In genomic region chr3R:29802753-29803313, dm6 we compare ENCODE assay signal across 1 fruit fly cellular context.
TF ChIP-seq lines count a peak whose summit lies in the region.

TSS of gene Etfb (minus strand) at chr3R:29802945.
TSS of gene CG7789 (plus strand) at chr3R:29803196.

TF ChIP-seq in whole organism, embryonic, 481 proteins besides CTCF, POLR2A, EP300 and RAD21 (continued from another document and continues in another):
- TF ChIP-seq Ptx1 (GFP tag; IDR thresholded peaks at IDR 0.05; lab: Robert Waterston, UW): peak; percentile 78
- TF ChIP-seq ems (GFP tag; optimal IDR thresholded peaks at IDR 0.05; lab: Kevin White, UChicago): peak; percentile 65
- TF ChIP-seq CG13624 (GFP tag; optimal IDR thresholded peaks at IDR 0.05; lab: Kevin White, UChicago): peak; percentile 87
- TF ChIP-seq CG3407 (GFP tag; optimal IDR thresholded peaks at IDR 0.05; lab: Kevin White, UChicago): no peak
- TF ChIP-seq CG2889 (GFP tag; IDR thresholded peaks at IDR 0.05; lab: Robert Waterston, UW): peak; percentile 54; the same call in 1 of the 3 replicates
- peak; percentile 92 for TF ChIP-seq BEAF-32 (GFP tag; optimal IDR thresholded peaks at IDR 0.05; lab: Kevin White, UChicago)
- peak; percentile 31 for TF ChIP-seq btn (GFP tag; optimal IDR thresholded peaks at IDR 0.05; lab: Kevin White, UChicago)
- TF ChIP-seq Blimp-1 (GFP tag; optimal IDR thresholded peaks at IDR 0.05; lab: Kevin White, UChicago): no peak
- TF ChIP-seq Hey (tag; optimal IDR thresholded peaks at IDR 0.05; lab: Kevin White, UChicago): no peak
- peak; percentile 65 for TF ChIP-seq CG15696 (tag; optimal IDR thresholded peaks at IDR 0.05; lab: Kevin White, UChicago)
- no peak for TF ChIP-seq D (optimal IDR thresholded peaks at IDR 0.05; lab: Kevin White, UChicago)
- TF ChIP-seq D (GFP tag; optimal IDR thresholded peaks at IDR 0.05; lab: Kevin White, UChicago): no peak
- TF ChIP-seq Lim3 (GFP tag; IDR thresholded peaks at IDR 0.05; lab: Robert Waterston, UW): no peak
- TF ChIP-seq vnd (GFP tag; IDR thresholded peaks at IDR 0.05; lab: Robert Waterston, UW; ENCODE audit: partially characterized antibody): peak; percentile 76
- TF ChIP-seq CG10267 (tag; optimal IDR thresholded peaks at IDR 0.05; lab: Kevin White, UChicago): peak; percentile 37
- TF ChIP-seq Six4 (GFP tag; optimal IDR thresholded peaks at IDR 0.05; lab: Kevin White, UChicago): peak; percentile 14
- TF ChIP-seq CG16815 (GFP tag; optimal IDR thresholded peaks at IDR 0.05; lab: Kevin White, UChicago): peak; percentile 59
- peak; percentile 53 for TF ChIP-seq CG2712 (tag; optimal IDR thresholded peaks at IDR 0.05; lab: Kevin White, UChicago)
- TF ChIP-seq Mes4 (GFP tag; optimal IDR thresholded peaks at IDR 0.05; lab: Kevin White, UChicago): peak; percentile 46
- peak; percentile 78 for TF ChIP-seq jumu (GFP tag; optimal IDR thresholded peaks at IDR 0.05; lab: Kevin White, UChicago)
- no peak for TF ChIP-seq dmrt99B (tag; optimal IDR thresholded peaks at IDR 0.05; lab: Kevin White, UChicago)
- no peak for TF ChIP-seq ab (GFP tag; optimal IDR thresholded peaks at IDR 0.05; lab: Kevin White, UChicago)
- TF ChIP-seq rib (GFP tag; IDR thresholded peaks at IDR 0.05; lab: Robert Waterston, UW): peak; percentile 75
- peak; percentile 69 for TF ChIP-seq Dip3 (GFP tag; optimal IDR thresholded peaks at IDR 0.05; lab: Kevin White, UChicago)
- TF ChIP-seq her (GFP tag; optimal IDR thresholded peaks at IDR 0.05; lab: Kevin White, UChicago): peak; percentile 73
- no peak for TF ChIP-seq eve (GFP tag; optimal IDR thresholded peaks at IDR 0.05; lab: Kevin White, UChicago)
- no peak for TF ChIP-seq CG9437 (GFP tag; optimal IDR thresholded peaks at IDR 0.05; lab: Kevin White, UChicago)
- no peak for TF ChIP-seq psq (GFP tag; optimal IDR thresholded peaks at IDR 0.05; lab: Kevin White, UChicago)
- TF ChIP-seq CG2875 (GFP tag; optimal IDR thresholded peaks at IDR 0.05; lab: Kevin White, UChicago): no peak
- peak; percentile 78 for TF ChIP-seq Myb (GFP tag; optimal IDR thresholded peaks at IDR 0.05; lab: Kevin White, UChicago)
- TF ChIP-seq cato (GFP tag; optimal IDR thresholded peaks at IDR 0.05; lab: Kevin White, UChicago; ENCODE audit: borderline replicate concordance): peak; percentile 57
- no peak for TF ChIP-seq sim (GFP tag; IDR thresholded peaks at IDR 0.05; lab: Robert Waterston, UW)
- TF ChIP-seq CG7745 (tag; optimal IDR thresholded peaks at IDR 0.05; lab: Kevin White, UChicago): no peak
- peak; percentile 62 for TF ChIP-seq CG1602 (GFP tag; optimal IDR thresholded peaks at IDR 0.05; lab: Kevin White, UChicago)
- TF ChIP-seq abd-A (tag; optimal IDR thresholded peaks at IDR 0.05; lab: Kevin White, UChicago): no peak
- TF ChIP-seq CG17328 (GFP tag; IDR thresholded peaks at IDR 0.05; lab: Robert Waterston, UW): peak; percentile 67
- peak; percentile 74 for TF ChIP-seq CG14014 (GFP tag; IDR thresholded peaks at IDR 0.05; lab: Robert Waterston, UW)
- no peak for TF ChIP-seq Hr78 (GFP tag; optimal IDR thresholded peaks at IDR 0.05; lab: Kevin White, UChicago)
- TF ChIP-seq gce (GFP tag; IDR thresholded peaks at IDR 0.05; lab: Robert Waterston, UW): no peak
- peak; percentile 25 for TF ChIP-seq Lhr (GFP tag; optimal IDR thresholded peaks at IDR 0.05; lab: Kevin White, UChicago)
- TF ChIP-seq insv (GFP tag; optimal IDR thresholded peaks at IDR 0.05; lab: Kevin White, UChicago): peak in 1 of 2 experiments; percentile 61
- peak; percentile 68 for TF ChIP-seq CG4328 (GFP tag; optimal IDR thresholded peaks at IDR 0.05; lab: Kevin White, UChicago)
- no peak for TF ChIP-seq fd64A (GFP tag; optimal IDR thresholded peaks at IDR 0.05; lab: Kevin White, UChicago)
- TF ChIP-seq dpn (GFP tag; optimal IDR thresholded peaks at IDR 0.05; lab: Kevin White, UChicago): peak; percentile 71 to 85
- TF ChIP-seq CG33213 (GFP tag; optimal IDR thresholded peaks at IDR 0.05; lab: Kevin White, UChicago): peak; percentile 73
- TF ChIP-seq CG11560 (tag; IDR thresholded peaks at IDR 0.05; lab: Robert Waterston, UW): peak; percentile 35; the same call in 1 of the 3 replicates
- TF ChIP-seq gsb-n (tag; optimal IDR thresholded peaks at IDR 0.05; lab: Kevin White, UChicago): no peak
- peak; percentile 83; the same call in 1 of the 2 replicates for TF ChIP-seq vvl (GFP tag; IDR thresholded peaks at IDR 0.05; lab: Robert Waterston, UW)
- TF ChIP-seq hb (GFP tag; IDR thresholded peaks at IDR 0.05; lab: Robert Waterston, UW; ENCODE audit: partially characterized antibody): 0 out of 3 replicates have a peak, but pooled peaks have one; percentile 62
- TF ChIP-seq CG9797 (GFP tag; optimal IDR thresholded peaks at IDR 0.05; lab: Kevin White, UChicago): peak; percentile 36
- TF ChIP-seq schlank (tag; optimal IDR thresholded peaks at IDR 0.05; lab: Kevin White, UChicago): peak; percentile 72
- no peak; the same call in 1 of the 3 replicates for TF ChIP-seq CG17361 (GFP tag; IDR thresholded peaks at IDR 0.05; lab: Robert Waterston, UW)
- no peak for TF ChIP-seq usp (GFP tag; optimal IDR thresholded peaks at IDR 0.05; lab: Kevin White, UChicago)
- TF ChIP-seq aop (GFP tag; IDR thresholded peaks at IDR 0.05; lab: Robert Waterston, UW): no peak
- peak; percentile 70; the same call in 1 of the 2 replicates for TF ChIP-seq sens-2 (GFP tag; IDR thresholded peaks at IDR 0.05; lab: Robert Waterston, UW)
- TF ChIP-seq CG9215 (GFP tag; IDR thresholded peaks at IDR 0.05; lab: Robert Waterston, UW): peak; percentile 75
- TF ChIP-seq CHES-1-like (GFP tag; optimal IDR thresholded peaks at IDR 0.05; lab: Kevin White, UChicago): peak; percentile 85
- peak; percentile 55; the same call in 1 of the 2 replicates for TF ChIP-seq esg (GFP tag; conservative IDR thresholded peaks at IDR 0.05; lab: Robert Waterston, UW)
- TF ChIP-seq CG12744 (GFP tag; optimal IDR thresholded peaks at IDR 0.05; lab: Kevin White, UChicago): peak; percentile 55
- TF ChIP-seq twi (tag; optimal IDR thresholded peaks at IDR 0.05; lab: Kevin White, UChicago): peak; percentile 52
- TF ChIP-seq CG11093 (GFP tag; IDR thresholded peaks at IDR 0.05; lab: Robert Waterston, UW): no peak; the same call in 2 of the 3 replicates
- no peak for TF ChIP-seq CG6683 (GFP tag; optimal IDR thresholded peaks at IDR 0.05; lab: Kevin White, UChicago)
- peak; percentile 47 for TF ChIP-seq CG1233 (GFP tag; optimal IDR thresholded peaks at IDR 0.05; lab: Kevin White, UChicago)
- peak; percentile 43; the same call in 1 of the 2 replicates for TF ChIP-seq CG1024 (GFP tag; IDR thresholded peaks at IDR 0.05; lab: Robert Waterston, UW)
- TF ChIP-seq gsb (GFP tag; IDR thresholded peaks at IDR 0.05; lab: Robert Waterston, UW): peak; percentile 73
- peak; percentile 50 for TF ChIP-seq Dref (GFP tag; IDR thresholded peaks at IDR 0.05; lab: Robert Waterston, UW)
- peak; percentile 79 for TF ChIP-seq pb (GFP tag; optimal IDR thresholded peaks at IDR 0.05; lab: Kevin White, UChicago)
- peak; percentile 76; the same call in 2 of the 3 replicates for TF ChIP-seq ase (GFP tag; IDR thresholded peaks at IDR 0.05; lab: Robert Waterston, UW)
- TF ChIP-seq CG11456 (GFP tag; IDR thresholded peaks at IDR 0.05; lab: Robert Waterston, UW): peak; percentile 85
- peak; percentile 69 for TF ChIP-seq ind (GFP tag; optimal IDR thresholded peaks at IDR 0.05; lab: Kevin White, UChicago)
- TF ChIP-seq CG17385 (GFP tag; optimal IDR thresholded peaks at IDR 0.05; lab: Kevin White, UChicago): no peak
- TF ChIP-seq CG10462 (GFP tag; optimal IDR thresholded peaks at IDR 0.05; lab: Kevin White, UChicago): peak; percentile 45
- TF ChIP-seq zf30C (GFP tag; optimal IDR thresholded peaks at IDR 0.05; lab: Kevin White, UChicago): no peak
- TF ChIP-seq CG6765 (GFP tag; optimal IDR thresholded peaks at IDR 0.05; lab: Kevin White, UChicago): peak; percentile 57
- TF ChIP-seq dimm (GFP tag; IDR thresholded peaks at IDR 0.05; lab: Robert Waterston, UW): no peak
- TF ChIP-seq CG12391 (tag; optimal IDR thresholded peaks at IDR 0.05; lab: Kevin White, UChicago): peak; percentile 84
- TF ChIP-seq CG2120 (GFP tag; optimal IDR thresholded peaks at IDR 0.05; lab: Kevin White, UChicago): peak; percentile 92
- TF ChIP-seq CG30403 (GFP tag; optimal IDR thresholded peaks at IDR 0.05; lab: Kevin White, UChicago): peak; percentile 88
- peak; percentile 59; the same call in 1 of the 2 replicates for TF ChIP-seq GATAe (GFP tag; conservative IDR thresholded peaks at IDR 0.05; lab: Robert Waterston, UW)
- no peak for TF ChIP-seq ash1 (GFP tag; optimal IDR thresholded peaks at IDR 0.05; lab: Kevin White, UChicago)
- peak; percentile 74 for TF ChIP-seq Abd-B (GFP tag; optimal IDR thresholded peaks at IDR 0.05; lab: Kevin White, UChicago)
- no peak for TF ChIP-seq CG4360 (GFP tag; IDR thresholded peaks at IDR 0.05; lab: Robert Waterston, UW)
- TF ChIP-seq CG10979 (tag; optimal IDR thresholded peaks at IDR 0.05; lab: Kevin White, UChicago): peak; percentile 34
- TF ChIP-seq lilli (GFP tag; optimal IDR thresholded peaks at IDR 0.05; lab: Kevin White, UChicago): peak; percentile 88
- peak; percentile 63 for TF ChIP-seq caup (GFP tag; optimal IDR thresholded peaks at IDR 0.05; lab: Kevin White, UChicago; ENCODE audit: severe bottlenecking)
- TF ChIP-seq MBD-R2 (GFP tag; IDR thresholded peaks at IDR 0.05; lab: Robert Waterston, UW): peak; percentile 96
- peak; percentile 51 for TF ChIP-seq CG12104 (GFP tag; optimal IDR thresholded peaks at IDR 0.05; lab: Kevin White, UChicago)
- peak; percentile 93 for TF ChIP-seq CG13287 (GFP tag; IDR thresholded peaks at IDR 0.05; lab: Robert Waterston, UW; ENCODE audit: partially characterized antibody)
- TF ChIP-seq dati (GFP tag; IDR thresholded peaks at IDR 0.05; lab: Robert Waterston, UW): no peak
- TF ChIP-seq CG33557 (GFP tag; optimal IDR thresholded peaks at IDR 0.05; lab: Kevin White, UChicago): peak; percentile 32
- TF ChIP-seq CG14441 (GFP tag; IDR thresholded peaks at IDR 0.05; lab: Robert Waterston, UW): peak; percentile 80
- peak; percentile 51; the same call in 1 of the 3 replicates for TF ChIP-seq CG6175 (GFP tag; IDR thresholded peaks at IDR 0.05; lab: Robert Waterston, UW)
- TF ChIP-seq nerfin-2 (GFP tag; IDR thresholded peaks at IDR 0.05; lab: Robert Waterston, UW; ENCODE audit: partially characterized antibody): peak; percentile 53; the same call in 1 of the 2 replicates
- TF ChIP-seq lmd (GFP tag; IDR thresholded peaks at IDR 0.05; lab: Robert Waterston, UW): peak; percentile 77
- TF ChIP-seq Elba2 (GFP tag; optimal IDR thresholded peaks at IDR 0.05; lab: Kevin White, UChicago): no peak
- TF ChIP-seq luna (GFP tag; optimal IDR thresholded peaks at IDR 0.05; lab: Kevin White, UChicago): peak; percentile 47
- TF ChIP-seq CG12236 (GFP tag; optimal IDR thresholded peaks at IDR 0.05; lab: Kevin White, UChicago): peak; percentile 34
- peak; percentile 74 for TF ChIP-seq ttk (GFP tag; IDR thresholded peaks at IDR 0.05; lab: Robert Waterston, UW)
- peak; percentile 63; the same call in 1 of the 2 replicates for TF ChIP-seq CG8765 (GFP tag; IDR thresholded peaks at IDR 0.05; lab: Robert Waterston, UW)
- peak; percentile 78 for TF ChIP-seq zfh1 (GFP tag; IDR thresholded peaks at IDR 0.05; lab: Robert Waterston, UW)
- TF ChIP-seq pho (GFP tag; optimal IDR thresholded peaks at IDR 0.05; lab: Kevin White, UChicago): peak; percentile 88
- TF ChIP-seq Hsf (GFP tag; optimal IDR thresholded peaks at IDR 0.05; lab: Kevin White, UChicago): peak; percentile 83
- peak; percentile 59 for TF ChIP-seq Bteb2 (GFP tag; optimal IDR thresholded peaks at IDR 0.05; lab: Kevin White, UChicago)
- TF ChIP-seq Dbx (GFP tag; IDR thresholded peaks at IDR 0.05; lab: Robert Waterston, UW): peak; percentile 80
- TF ChIP-seq CG11695 (GFP tag; IDR thresholded peaks at IDR 0.05; lab: Robert Waterston, UW): peak; percentile 80
- TF ChIP-seq exex (tag; optimal IDR thresholded peaks at IDR 0.05; lab: Kevin White, UChicago): peak; percentile 74
- no peak for TF ChIP-seq lov (optimal IDR thresholded peaks at IDR 0.05; lab: Kevin White, UChicago)
- 0 out of 3 replicates have a peak, but pooled peaks have one; percentile 16 for TF ChIP-seq lov (GFP tag; IDR thresholded peaks at IDR 0.05; lab: Robert Waterston, UW)
- TF ChIP-seq CG18476 (GFP tag; optimal IDR thresholded peaks at IDR 0.05; lab: Kevin White, UChicago): peak; percentile 17
- peak; percentile 78 for TF ChIP-seq sna (GFP tag; IDR thresholded peaks at IDR 0.05; lab: Robert Waterston, UW; ENCODE audit: partially characterized antibody)
- peak; percentile 80 for TF ChIP-seq CoRest (tag; optimal IDR thresholded peaks at IDR 0.05; lab: Kevin White, UChicago)
- TF ChIP-seq B-H1 (GFP tag; IDR thresholded peaks at IDR 0.05; lab: Robert Waterston, UW): peak; percentile 40; the same call in 2 of the 3 replicates
- TF ChIP-seq ac (GFP tag; optimal IDR thresholded peaks at IDR 0.05; lab: Kevin White, UChicago): no peak
- TF ChIP-seq kni (GFP tag; optimal IDR thresholded peaks at IDR 0.05; lab: Kevin White, UChicago): no peak
- TF ChIP-seq CG18262 (tag; optimal IDR thresholded peaks at IDR 0.05; lab: Kevin White, UChicago): no peak
- no peak for TF ChIP-seq CG6254 (GFP tag; optimal IDR thresholded peaks at IDR 0.05; lab: Kevin White, UChicago)
- TF ChIP-seq h (optimal IDR thresholded peaks at IDR 0.05; lab: Kevin White, UChicago): no peak
- peak; percentile 11 for TF ChIP-seq CG5245 (GFP tag; optimal IDR thresholded peaks at IDR 0.05; lab: Kevin White, UChicago)
- TF ChIP-seq Jarid2 (GFP tag; optimal IDR thresholded peaks at IDR 0.05; lab: Kevin White, UChicago): no peak
- TF ChIP-seq CG3281 (GFP tag; optimal IDR thresholded peaks at IDR 0.05; lab: Kevin White, UChicago): no peak
- peak; percentile 68 for TF ChIP-seq CG12299 (tag; optimal IDR thresholded peaks at IDR 0.05; lab: Kevin White, UChicago)
- TF ChIP-seq hbn (GFP tag; IDR thresholded peaks at IDR 0.05; lab: Robert Waterston, UW; ENCODE audit: partially characterized antibody): peak; percentile 87
- TF ChIP-seq E2f1 (GFP tag; IDR thresholded peaks at IDR 0.05; lab: Robert Waterston, UW): peak; percentile 73
- TF ChIP-seq CG4730 (GFP tag; IDR thresholded peaks at IDR 0.05; lab: Robert Waterston, UW): peak; percentile 66
- peak; percentile 55 for TF ChIP-seq NK7.1 (GFP tag; optimal IDR thresholded peaks at IDR 0.05; lab: Kevin White, UChicago)
- TF ChIP-seq gcm (GFP tag; optimal IDR thresholded peaks at IDR 0.05; lab: Kevin White, UChicago): no peak
- peak; percentile 80 for TF ChIP-seq CG7786 (GFP tag; optimal IDR thresholded peaks at IDR 0.05; lab: Kevin White, UChicago)
- TF ChIP-seq nom (GFP tag; optimal IDR thresholded peaks at IDR 0.05; lab: Kevin White, UChicago): peak; percentile 99
- no peak for TF ChIP-seq Deaf1 (tag; optimal IDR thresholded peaks at IDR 0.05; lab: Kevin White, UChicago)
- no peak for TF ChIP-seq en (GFP tag; optimal IDR thresholded peaks at IDR 0.05; lab: Kevin White, UChicago)
